Fruit fly (Drosophila melanogaster) whole organism: ENCODE measurements around the gene CG46465.

Source experiments
- CG8478 ChIP-seq: fragments of >200 bp; optimal IDR thresholded peaks from 2 replicates; lab custom pipeline; 2018; ENCODE audit warnings: inconsistent platforms
- Dll ChIP-seq: fragments of >200 bp; optimal IDR thresholded peaks from 2 replicates; lab custom pipeline; 2017
- psq ChIP-seq: fragments of >200 bp; optimal IDR thresholded peaks from 2 replicates; lab custom pipeline; 2017
- usp ChIP-seq: fragments of >200 bp; optimal IDR thresholded peaks from 2 replicates; lab custom pipeline; 2017; ENCODE audit warnings: missing biosample characterization, missing genetic modification characterization, mixed read lengths

DNA sequence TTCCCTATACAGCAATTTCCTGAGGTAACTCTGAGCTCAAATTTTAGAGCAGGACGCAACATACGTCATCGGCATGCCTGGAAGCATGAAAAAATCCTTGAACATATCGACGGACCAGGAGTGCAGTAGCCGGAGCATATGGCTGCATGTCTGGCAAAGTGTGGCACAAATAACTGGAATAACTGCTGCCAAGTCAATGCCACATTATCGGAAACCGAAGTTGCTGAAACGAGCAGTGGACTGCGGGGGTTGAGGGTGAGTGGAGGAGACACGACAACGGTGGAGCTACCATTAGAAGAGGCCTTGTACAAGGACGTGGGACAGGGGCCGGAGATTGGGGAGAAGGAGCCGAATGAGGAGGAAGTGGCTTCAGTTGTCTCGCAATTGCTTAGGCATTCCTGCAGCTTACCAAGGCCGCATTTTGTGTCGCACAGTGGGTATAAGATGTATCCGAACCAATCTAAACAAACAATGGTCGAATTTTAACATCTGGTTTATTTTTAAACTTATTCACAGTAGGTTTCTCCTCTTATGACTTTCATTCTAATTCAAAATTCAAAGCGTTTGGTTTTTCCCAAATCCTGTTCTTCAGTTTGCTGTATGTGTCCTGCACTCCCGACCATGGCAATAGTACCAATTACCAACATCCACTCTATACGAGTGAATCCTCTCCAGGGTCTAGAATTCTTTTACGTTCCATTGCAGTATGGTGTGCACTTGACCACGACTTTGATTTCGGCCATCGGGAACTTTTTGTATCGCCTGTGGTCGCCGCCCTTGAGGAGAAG, 46.3 kb upstream of the CG46465 start, which contains the start of gene CG46304:
- no peak for TF ChIP-seq CG8478 (lab: Kevin White, UChicago)
- no peak for TF ChIP-seq usp (GFP tag; lab: Kevin White, UChicago)
- TF ChIP-seq psq (lab: Kevin White, UChicago), result no peak
- no peak for TF ChIP-seq Dll (lab: Kevin White, UChicago)
